Fruit fly (Drosophila melanogaster) whole organism, embryonic: ENCODE data around the gene CG32313.

Experiments
- Awh ChIP-seq: fragments of 200-800 bp; sonication (Bioruptor generic); IDR thresholded peaks from 2 replicates; pipeline ENCODE4, ENCODE4 v1.3.6; 2022; ENCODE audit warnings: missing biosample characterization, missing genetic modification characterization
- Bdp1 ChIP-seq: fragments of 200-800 bp; sonication (Bioruptor generic); optimal IDR thresholded peaks from 3 replicates; lab custom pipeline; 2016; ENCODE audit warnings: missing biosample characterization, missing genetic modification characterization
- CG10147 ChIP-seq: fragments of 200-800 bp; sonication (Bioruptor generic); optimal IDR thresholded peaks from 2 replicates; lab custom pipeline; 2019; ENCODE audit warnings: missing biosample characterization, mild to moderate bottlenecking, missing genetic modification characterization, moderate library complexity
- CG10431 ChIP-seq: fragments of 200-800 bp; sonication (Bioruptor generic); optimal IDR thresholded peaks from 3 replicates; lab custom pipeline; 2018; ENCODE audit warnings: missing biosample characterization, mild to moderate bottlenecking, missing genetic modification characterization
- CG10543 ChIP-seq: fragments of 200-800 bp; sonication (Bioruptor generic); optimal IDR thresholded peaks from 3 replicates; lab custom pipeline; 2017; ENCODE audit warnings: missing biosample characterization, mild to moderate bottlenecking, missing genetic modification characterization, moderate library complexity
- CG15269 ChIP-seq: fragments of 200-800 bp; sonication (Bioruptor generic); optimal IDR thresholded peaks from 2 replicates; lab custom pipeline; 2018; ENCODE audit warnings: missing biosample characterization, mild to moderate bottlenecking, missing genetic modification characterization, moderate library complexity
- CG15696 ChIP-seq: fragments of 200-800 bp; sonication (Bioruptor generic); optimal IDR thresholded peaks from 2 replicates; lab custom pipeline; 2019; ENCODE audit warnings: missing biosample characterization, mild to moderate bottlenecking, missing genetic modification characterization, moderate library complexity
- CG17802 ChIP-seq: fragments of 200-800 bp; sonication (Bioruptor generic); optimal IDR thresholded peaks from 2 replicates; lab custom pipeline; 2018; ENCODE audit warnings: missing biosample characterization, mild to moderate bottlenecking, missing genetic modification characterization, moderate library complexity
- CG2116 ChIP-seq: fragments of 200-800 bp; sonication (Bioruptor generic); optimal IDR thresholded peaks from 3 replicates; lab custom pipeline; 2018; ENCODE audit warnings: missing biosample characterization, mild to moderate bottlenecking, missing genetic modification characterization
- CG2202 ChIP-seq: fragments of 200-800 bp; sonication (Bioruptor generic); optimal IDR thresholded peaks from 2 replicates; lab custom pipeline; 2018; ENCODE audit warnings: missing biosample characterization, mild to moderate bottlenecking, missing genetic modification characterization
- CG30431 ChIP-seq: fragments of 200-800 bp; sonication (Bioruptor generic); optimal IDR thresholded peaks from 2 replicates; lab custom pipeline; 2017; ENCODE audit warnings: missing biosample characterization, missing genetic modification characterization
- CG31224 ChIP-seq: fragments of 200-800 bp; sonication (Bioruptor generic); IDR thresholded peaks from 2 replicates; pipeline ENCODE4 v1.3.6; 2022; ENCODE audit warnings: missing biosample characterization, missing genetic modification characterization
- CG3838 ChIP-seq: fragments of 200-800 bp; sonication (Bioruptor generic); optimal IDR thresholded peaks from 3 replicates; lab custom pipeline; 2016; ENCODE audit warnings: missing biosample characterization, missing genetic modification characterization
- CG8089 ChIP-seq: fragments of 200-800 bp; sonication (Bioruptor generic); optimal IDR thresholded peaks from 3 replicates; lab custom pipeline; 2016; ENCODE audit warnings: missing biosample characterization, missing genetic modification characterization
- Camta ChIP-seq: fragments of 200-800 bp; sonication (Bioruptor generic); optimal IDR thresholded peaks from 2 replicates; lab custom pipeline; 2016; ENCODE audit warnings: missing biosample characterization, missing genetic modification characterization
- CrebB ChIP-seq: fragments of 200-800 bp; sonication (Bioruptor generic); optimal IDR thresholded peaks from 3 replicates; lab custom pipeline; 2018; ENCODE audit warnings: missing biosample characterization, mild to moderate bottlenecking, missing genetic modification characterization
- D19B ChIP-seq: fragments of 200-800 bp; sonication (Bioruptor generic); optimal IDR thresholded peaks from 2 replicates; lab custom pipeline; 2017; ENCODE audit warnings: missing biosample characterization, mild to moderate bottlenecking, missing genetic modification characterization
- Dad ChIP-seq: fragments of 200-800 bp; sonication (Bioruptor generic); optimal IDR thresholded peaks from 3 replicates; lab custom pipeline; 2016; ENCODE audit warnings: missing biosample characterization, missing genetic modification characterization
- Dbx ChIP-seq: fragments of 200-800 bp; sonication (Bioruptor generic); IDR thresholded peaks from 3 replicates; pipeline ENCODE4 v1.3.6; 2022; ENCODE audit warnings: missing biosample characterization, missing genetic modification characterization
- Hand ChIP-seq: fragments of 200-800 bp; sonication (Bioruptor generic); optimal IDR thresholded peaks from 2 replicates; lab custom pipeline; 2017; ENCODE audit warnings: mild to moderate bottlenecking, missing biosample characterization, missing genetic modification reagents, missing genetic modification characterization
- HmgZ ChIP-seq: fragments of 200-800 bp; sonication (Bioruptor generic); optimal IDR thresholded peaks from 2 replicates; lab custom pipeline; 2018; ENCODE audit warnings: missing biosample characterization, mild to moderate bottlenecking, missing genetic modification characterization
- Hr3 ChIP-seq: fragments of 200-800 bp; sonication (Bioruptor generic); optimal IDR thresholded peaks from 3 replicates; lab custom pipeline; 2016; ENCODE audit warnings: missing biosample characterization, missing genetic modification characterization
- Jarid2 ChIP-seq: fragments of 200-800 bp; sonication (Bioruptor generic); optimal IDR thresholded peaks from 3 replicates; lab custom pipeline; 2017; ENCODE audit warnings: mild to moderate bottlenecking, missing biosample characterization, missing genetic modification reagents, missing genetic modification characterization
- Lpt ChIP-seq: fragments of >200 bp; optimal IDR thresholded peaks from 2 replicates; lab custom pipeline; 2018; ENCODE audit warnings: missing biosample characterization, missing genetic modification characterization
- MBD-R2 ChIP-seq: fragments of 200-800 bp; sonication (Bioruptor generic); IDR thresholded peaks from 2 replicates; pipeline ENCODE4 v1.3.6; 2022; ENCODE audit warnings: missing biosample characterization, missing genetic modification characterization
- Mrtf ChIP-seq: fragments of 200-800 bp; sonication (Bioruptor generic); IDR thresholded peaks from 3 replicates; pipeline ENCODE4 v1.3.6; 2022; ENCODE audit warnings: missing biosample characterization, missing genetic modification characterization
- Nf-YC ChIP-seq: fragments of 200-800 bp; optimal IDR thresholded peaks from 3 replicates; lab custom pipeline; 2019; ENCODE audit warnings: missing biosample characterization, mild to moderate bottlenecking, missing genetic modification characterization, moderate library complexity
- Optix ChIP-seq: fragments of 200-800 bp; sonication (Bioruptor generic); IDR thresholded peaks from 3 replicates; pipeline ENCODE4 v1.3.6; 2022; ENCODE audit warnings: missing biosample characterization, missing genetic modification characterization
- Rx ChIP-seq: fragments of 200-800 bp; sonication (Bioruptor generic); IDR thresholded peaks from 2 replicates; pipeline ENCODE4 v1.3.6; 2022; ENCODE audit warnings: missing biosample characterization, missing genetic modification characterization
- Sry-δ ChIP-seq: fragments of 200-800 bp; sonication (Bioruptor generic); optimal IDR thresholded peaks from 2 replicates; lab custom pipeline; 2016; ENCODE audit warnings: missing biosample characterization, missing genetic modification characterization
- Taf1 ChIP-seq: fragments of 200-800 bp; sonication (Bioruptor generic); IDR thresholded peaks from 2 replicates; pipeline ENCODE4 v1.3.6; 2022; ENCODE audit warnings: missing biosample characterization, missing genetic modification characterization
- al ChIP-seq: fragments of 200-800 bp; sonication (Bioruptor generic); IDR thresholded peaks from 2 replicates; pipeline ENCODE4 v1.3.6; 2022; ENCODE audit warnings: missing biosample characterization, missing genetic modification characterization
- ap ChIP-seq: fragments of 200-800 bp; sonication (Bioruptor generic); IDR thresholded peaks from 2 replicates; pipeline ENCODE4 v1.3.6; 2022; ENCODE audit warnings: missing biosample characterization, missing genetic modification characterization
- bsh ChIP-seq, 2 experiments: fragments of 200-800 bp; sonication (Bioruptor generic); optimal IDR thresholded peaks; 2 replicates each; lab custom pipeline; 2017 to 2018; ENCODE audit warnings: mild to moderate bottlenecking in 2 of 2, missing biosample characterization in 2 of 2, missing genetic modification characterization in 2 of 2, moderate library complexity in 1 of 2
- en ChIP-seq: fragments of 200-800 bp; sonication (Bioruptor generic); optimal IDR thresholded peaks from 2 replicates; lab custom pipeline; 2016; ENCODE audit warnings: missing biosample characterization, missing genetic modification characterization
- fd64A ChIP-seq: fragments of 200-800 bp; sonication (Bioruptor generic); optimal IDR thresholded peaks from 3 replicates; lab custom pipeline; 2018; ENCODE audit warnings: missing biosample characterization, mild to moderate bottlenecking, missing genetic modification characterization
- gcm ChIP-seq: fragments of 200-800 bp; sonication (Bioruptor generic); optimal IDR thresholded peaks from 2 replicates; lab custom pipeline; 2019; ENCODE audit warnings: missing biosample characterization, mild to moderate bottlenecking, missing genetic modification characterization, moderate library complexity
- ham ChIP-seq: fragments of 200-800 bp; sonication (Bioruptor generic); IDR thresholded peaks from 2 replicates; pipeline ENCODE4 v1.3.6; 2022; ENCODE audit warnings: missing biosample characterization, missing genetic modification characterization
- lola ChIP-seq, 3 experiments: fragments of >200 bp in 2 of 3; fragments of 200-800 bp in 1 of 3; sonication (Bioruptor generic) in 1 of 3; optimal IDR thresholded peaks; 2 replicates each; lab custom pipeline; 2017 to 2019; ENCODE audit warnings: missing biosample characterization in 3 of 3, missing genetic modification characterization in 3 of 3, mild to moderate bottlenecking in 1 of 3, moderate library complexity in 1 of 3
- lov ChIP-seq, 2 experiments: fragments of 200-800 bp in 1 of 2; fragments of >200 bp in 1 of 2; sonication (Bioruptor generic) in 1 of 2; IDR thresholded peaks in 1 of 2; optimal IDR thresholded peaks in 1 of 2; 2 replicates in 1 of 2; 3 replicates in 1 of 2; pipeline versions ENCODE4 v1.3.6 to Lab custom; 2017 to 2022; ENCODE audit warnings: missing biosample characterization in 1 of 2, missing genetic modification characterization in 1 of 2
- onecut ChIP-seq: fragments of 200-800 bp; sonication (Bioruptor generic); IDR thresholded peaks from 2 replicates; pipeline ENCODE4 v1.3.6; 2022; ENCODE audit warnings: missing biosample characterization, missing genetic modification characterization
- otp ChIP-seq: fragments of 200-800 bp; sonication (Bioruptor generic); IDR thresholded peaks from 3 replicates; pipeline ENCODE4, ENCODE4 v1.3.6; 2022; ENCODE audit warnings: missing biosample characterization, missing genetic modification characterization
- row ChIP-seq: fragments of 200-800 bp; sonication (Bioruptor generic); IDR thresholded peaks from 3 replicates; pipeline ENCODE4 v1.3.6; 2022; ENCODE audit warnings: missing biosample characterization, missing genetic modification characterization
- run ChIP-seq: fragments of 200-800 bp; sonication (Bioruptor generic); optimal IDR thresholded peaks from 3 replicates; lab custom pipeline; 2018; ENCODE audit warnings: missing biosample characterization, mild to moderate bottlenecking, missing genetic modification characterization
- sima ChIP-seq: fragments of 200-800 bp; sonication (Bioruptor generic); optimal IDR thresholded peaks from 2 replicates; lab custom pipeline; 2016; ENCODE audit warnings: missing biosample characterization, missing genetic modification characterization
- sug ChIP-seq: fragments of 200-800 bp; optimal IDR thresholded peaks from 2 replicates; lab custom pipeline; 2019; ENCODE audit warnings: missing biosample characterization, mild to moderate bottlenecking, missing genetic modification characterization, moderate library complexity
- unc-4 ChIP-seq: fragments of 200-800 bp; sonication (Bioruptor generic); IDR thresholded peaks from 2 replicates; pipeline ENCODE4 v1.3.6; 2022; ENCODE audit warnings: missing biosample characterization, missing genetic modification characterization; ENCODE audit not compliant: partially characterized antibody
- vvl ChIP-seq: fragments of 200-800 bp; sonication (Bioruptor generic); IDR thresholded peaks from 2 replicates; pipeline ENCODE4 v1.3.6; 2022; ENCODE audit warnings: missing biosample characterization, missing genetic modification characterization

CG32313 gene

DNA sequence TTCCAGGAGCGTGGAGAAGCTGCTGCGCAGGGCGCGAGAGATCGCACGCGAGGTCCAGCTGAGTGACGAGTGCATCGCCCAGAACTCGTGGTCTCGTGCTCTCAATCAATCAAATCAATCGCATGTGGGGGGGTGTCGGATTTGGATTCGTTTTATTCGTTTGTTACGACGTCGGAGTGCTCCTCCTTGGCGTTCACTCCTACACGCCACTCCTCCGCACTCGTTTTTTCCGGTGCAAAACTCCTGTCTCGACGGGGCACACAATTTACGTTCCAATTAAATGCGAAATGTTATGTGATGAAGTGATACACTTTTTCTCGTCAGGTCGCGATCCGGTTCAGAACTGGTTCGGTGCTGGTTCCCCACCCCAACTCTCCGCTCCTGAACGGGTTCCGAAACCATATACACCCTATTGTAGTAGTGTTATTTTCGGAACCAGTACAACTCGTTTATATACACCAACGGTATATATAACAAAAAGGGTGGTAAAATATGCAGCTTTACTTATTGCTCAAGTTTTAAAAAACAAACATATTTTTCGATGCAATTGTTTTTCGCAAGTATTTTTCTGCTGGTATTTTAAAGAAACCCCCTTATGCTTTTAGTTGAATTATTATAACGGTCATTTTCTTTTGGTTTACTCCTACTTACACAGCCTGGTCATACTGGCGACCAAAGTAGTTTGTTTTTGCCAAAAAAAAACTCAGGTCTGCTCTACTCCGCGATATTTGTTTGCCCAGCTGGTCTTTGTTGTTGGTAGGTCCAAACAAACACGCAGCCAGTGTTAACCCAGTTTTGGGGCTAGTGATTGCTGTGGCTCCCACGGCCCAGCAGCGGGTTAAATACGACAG is 8.8 kb downstream of the CG32313 start, which contains the start of the genes CG12091 and pns (continued):
- TF ChIP-seq ham (GFP tag; lab: Robert Waterston, UW): no peak
- TF ChIP-seq MBD-R2: peak; percentile 43; the same call in 1 of the 2 replicates
- TF ChIP-seq run: peak; percentile 62
- peak; percentile 42; the same call in 1 of the 2 replicates for TF ChIP-seq al
- TF ChIP-seq Sry-δ (GFP tag; lab: Kevin White, UChicago): peak; percentile 67
- 0 out of 2 replicates have a peak, but pooled peaks have one; percentile 30 for TF ChIP-seq Taf1
- peak; percentile 56 for TF ChIP-seq onecut (GFP tag; lab: Robert Waterston, UW)
- peak; percentile 52 for TF ChIP-seq CG2202 (tag; lab: Kevin White, UChicago)
- peak; percentile 68 for TF ChIP-seq CG10543 (GFP tag; lab: Kevin White, UChicago)
- TF ChIP-seq D19B (GFP tag; lab: Kevin White, UChicago): peak; percentile 23
- peak in 1 of 3 experiments; percentile 60 for TF ChIP-seq lola (GFP tag; optimal IDR thresholded peaks at IDR 0.05; lab: Kevin White, UChicago)
- TF ChIP-seq CrebB (tag; lab: Kevin White, UChicago): peak; percentile 62
- no peak for TF ChIP-seq unc-4 (GFP tag; lab: Robert Waterston, UW)
- peak; percentile 26 for TF ChIP-seq en (GFP tag; lab: Kevin White, UChicago)
- TF ChIP-seq Rx (GFP tag; lab: Robert Waterston, UW): 0 out of 2 replicates have a peak, but pooled peaks have one; percentile 44
- peak; percentile 51; the same call in 1 of the 2 replicates for TF ChIP-seq ap (GFP tag; lab: Robert Waterston, UW)
- TF ChIP-seq Hr3 (GFP tag; lab: Kevin White, UChicago): peak; percentile 41
- peak; percentile 40 for TF ChIP-seq sima
- peak; percentile 69 for TF ChIP-seq sug (tag; lab: Kevin White, UChicago)
- peak; percentile 28 for TF ChIP-seq Hand (GFP tag; lab: Kevin White, UChicago)
- TF ChIP-seq fd64A (GFP tag; lab: Kevin White, UChicago): no peak
- TF ChIP-seq CG15696 (tag; lab: Kevin White, UChicago): peak; percentile 73
- TF ChIP-seq Bdp1 (GFP tag; lab: Kevin White, UChicago): peak; percentile 60
- TF ChIP-seq CG2116 (GFP tag; lab: Kevin White, UChicago): peak; percentile 41
- peak; percentile 12 for TF ChIP-seq CG10431 (GFP tag; lab: Kevin White, UChicago)
- TF ChIP-seq Dbx: peak; percentile 43; the same call in 1 of the 3 replicates
- TF ChIP-seq Camta (GFP tag; lab: Kevin White, UChicago): peak; percentile 67
- TF ChIP-seq Dad (GFP tag; lab: Kevin White, UChicago): peak; percentile 67
- TF ChIP-seq bsh (GFP tag; optimal IDR thresholded peaks at IDR 0.05; lab: Kevin White, UChicago): peak in 1 of 2 experiments; percentile 56
- no peak for TF ChIP-seq Mrtf (GFP tag; lab: Robert Waterston, UW)
- peak; percentile 59 for TF ChIP-seq vvl
- TF ChIP-seq CG31224 (GFP tag; lab: Robert Waterston, UW): peak; percentile 29; the same call in 1 of the 2 replicates
- TF ChIP-seq Optix (GFP tag; lab: Robert Waterston, UW): no peak
- peak; percentile 66 for TF ChIP-seq CG15269 (tag; lab: Kevin White, UChicago)
- TF ChIP-seq Nf-YC: peak; percentile 69
- no peak for TF ChIP-seq CG17802 (tag; lab: Kevin White, UChicago)
- peak; percentile 37 for TF ChIP-seq HmgZ
- no peak for TF ChIP-seq Awh (GFP tag; lab: Robert Waterston, UW)
- TF ChIP-seq lov (optimal IDR thresholded peaks at IDR 0.05; lab: Kevin White, UChicago): no peak
- TF ChIP-seq lov (GFP tag; IDR thresholded peaks at IDR 0.05; lab: Robert Waterston, UW): no peak
- TF ChIP-seq Jarid2 (GFP tag; lab: Kevin White, UChicago): peak; percentile 65
- peak; percentile 56 for TF ChIP-seq CG8089 (GFP tag; lab: Kevin White, UChicago)
- peak; percentile 69 for TF ChIP-seq gcm
- TF ChIP-seq row (GFP tag; lab: Robert Waterston, UW): peak; percentile 89
- no peak for TF ChIP-seq CG10147 (GFP tag; lab: Kevin White, UChicago)
- TF ChIP-seq otp (GFP tag; lab: Robert Waterston, UW): peak; percentile 79; the same call in 2 of the 3 replicates
- TF ChIP-seq Lpt (GFP tag; lab: Kevin White, UChicago): no peak
- no peak for TF ChIP-seq CG30431 (GFP tag; lab: Kevin White, UChicago)
- peak; percentile 48 for TF ChIP-seq CG3838 (GFP tag; lab: Kevin White, UChicago)
